Fruit fly (Drosophila melanogaster) whole organism, prepupa: ENCODE results near the gene Rtel1.

ENCODE experiments used
- Blimp-1 ChIP-seq: fragments of 200-800 bp; sonication (Bioruptor generic); optimal IDR thresholded peaks from 3 replicates; lab custom pipeline; 2017; ENCODE audit warnings: missing biosample characterization, missing genetic modification characterization, mild to moderate bottlenecking, moderate library complexity, missing genetic modification reagents
- CG10669 ChIP-seq: fragments of 200-800 bp; sonication (Bioruptor generic); optimal IDR thresholded peaks from 3 replicates; lab custom pipeline; 2018; ENCODE audit warnings: missing biosample characterization, mild to moderate bottlenecking, missing genetic modification characterization, moderate library complexity
- CG11762 ChIP-seq: fragments of 200-800 bp; sonication (Bioruptor generic); optimal IDR thresholded peaks from 3 replicates; lab custom pipeline; 2016; ENCODE audit warnings: missing biosample characterization, missing genetic modification characterization; ENCODE audit not compliant: insufficient read depth
- CG11902 ChIP-seq: fragments of 200-800 bp; sonication (Bioruptor generic); optimal IDR thresholded peaks from 3 replicates; lab custom pipeline; 2016; ENCODE audit warnings: missing biosample characterization, missing genetic modification characterization
- CG15336 ChIP-seq: fragments of 200-800 bp; sonication (Bioruptor generic); IDR thresholded peaks from 2 replicates; pipeline ENCODE4 v1.3.6; 2022; ENCODE audit warnings: missing biosample characterization, missing genetic modification characterization
- CG1621 ChIP-seq: fragments of 200-800 bp; sonication (Bioruptor generic); optimal IDR thresholded peaks from 3 replicates; lab custom pipeline; 2018; ENCODE audit warnings: missing biosample characterization, mild to moderate bottlenecking, missing genetic modification characterization
- CG16779 ChIP-seq: fragments of 200-800 bp; sonication (Bioruptor generic); optimal IDR thresholded peaks from 3 replicates; lab custom pipeline; 2017; ENCODE audit warnings: missing biosample characterization, mild to moderate bottlenecking, missing genetic modification characterization
- CG3032 ChIP-seq: fragments of 200-800 bp; optimal IDR thresholded peaks from 2 replicates; lab custom pipeline; 2019; ENCODE audit warnings: missing biosample characterization, mild to moderate bottlenecking, missing genetic modification characterization, moderate library complexity
- CG32006 ChIP-seq: fragments of 200-800 bp; sonication (Bioruptor generic); optimal IDR thresholded peaks from 3 replicates; lab custom pipeline; 2017; ENCODE audit warnings: missing biosample characterization, mild to moderate bottlenecking, missing genetic modification characterization
- CG3919 ChIP-seq: fragments of 200-800 bp; sonication (Bioruptor generic); optimal IDR thresholded peaks from 3 replicates; lab custom pipeline; 2016; ENCODE audit warnings: missing biosample characterization, missing genetic modification characterization
- CG4318 ChIP-seq: fragments of 200-800 bp; sonication (Bioruptor generic); optimal IDR thresholded peaks from 3 replicates; lab custom pipeline; 2017; ENCODE audit warnings: missing biosample characterization, mild to moderate bottlenecking, missing genetic modification characterization
- CG6163 ChIP-seq: fragments of 200-800 bp; sonication (Bioruptor generic); IDR thresholded peaks from 3 replicates; pipeline ENCODE4 v1.3.6; 2022; ENCODE audit warnings: missing biosample characterization, missing genetic modification characterization
- CG6276 ChIP-seq: fragments of 200-800 bp; sonication (Bioruptor generic); optimal IDR thresholded peaks from 2 replicates; lab custom pipeline; 2017; ENCODE audit warnings: missing biosample characterization, mild to moderate bottlenecking, missing genetic modification characterization
- CG6792 ChIP-seq: fragments of 200-800 bp; sonication (Bioruptor generic); optimal IDR thresholded peaks from 3 replicates; lab custom pipeline; 2016; ENCODE audit warnings: missing biosample characterization, missing genetic modification characterization
- CG6808 ChIP-seq: fragments of 200-800 bp; sonication (Bioruptor generic); optimal IDR thresholded peaks from 3 replicates; lab custom pipeline; 2017; ENCODE audit warnings: missing biosample characterization, missing genetic modification characterization, mild to moderate bottlenecking, moderate library complexity, missing genetic modification reagents
- CG6854 ChIP-seq: fragments of 200-800 bp; sonication (Bioruptor generic); optimal IDR thresholded peaks from 2 replicates; lab custom pipeline; 2017; ENCODE audit warnings: missing biosample characterization, mild to moderate bottlenecking, missing genetic modification characterization
- CG7368 ChIP-seq: fragments of 200-800 bp; sonication (Bioruptor generic); optimal IDR thresholded peaks from 3 replicates; lab custom pipeline; 2016; ENCODE audit warnings: missing biosample characterization, missing genetic modification characterization
- CG8119 ChIP-seq: fragments of 200-800 bp; sonication (Bioruptor generic); IDR thresholded peaks from 3 replicates; pipeline ENCODE4 v1.3.6; 2022; ENCODE audit warnings: missing biosample characterization, missing genetic modification characterization
- CG8632 ChIP-seq: fragments of 200-800 bp; sonication (Bioruptor generic); optimal IDR thresholded peaks from 3 replicates; lab custom pipeline; 2016; ENCODE audit warnings: missing biosample characterization, missing genetic modification characterization
- Eip78C ChIP-seq: fragments of 200-800 bp; sonication (Bioruptor generic); peaks from one replicate; lab custom pipeline; 2016; ENCODE audit warnings: missing biosample characterization, missing genetic modification characterization
- Eip93F ChIP-seq: fragments of 200-800 bp; sonication (Bioruptor generic); optimal IDR thresholded peaks from 2 replicates; lab custom pipeline; 2016; ENCODE audit warnings: missing biosample characterization, mild to moderate bottlenecking, missing genetic modification characterization
- Ets21C ChIP-seq: fragments of 200-800 bp; sonication (Bioruptor generic); optimal IDR thresholded peaks from 3 replicates; lab custom pipeline; 2016; ENCODE audit warnings: missing biosample characterization, missing genetic modification characterization
- Ets96B ChIP-seq: fragments of 200-800 bp; optimal IDR thresholded peaks from 2 replicates; lab custom pipeline; 2019; ENCODE audit warnings: missing biosample characterization, mild to moderate bottlenecking, missing genetic modification characterization, moderate library complexity
- Gug ChIP-seq: fragments of 200-800 bp; sonication (Bioruptor generic); IDR thresholded peaks from 2 replicates; pipeline ENCODE4 v1.3.6; 2022; ENCODE audit warnings: missing biosample characterization, missing genetic modification characterization
- Hr38 ChIP-seq: sonication (Bioruptor generic); optimal IDR thresholded peaks from 2 replicates; lab custom pipeline; 2016; ENCODE audit warnings: missing biosample characterization, missing genetic modification characterization
- Hr39 ChIP-seq: fragments of 200-800 bp; sonication (Bioruptor generic); optimal IDR thresholded peaks from 2 replicates; lab custom pipeline; 2016; ENCODE audit warnings: missing biosample characterization, missing genetic modification characterization
- Lpt ChIP-seq: fragments of 200-800 bp; sonication (Bioruptor generic); optimal IDR thresholded peaks from 3 replicates; lab custom pipeline; 2016; ENCODE audit warnings: missing biosample characterization, missing genetic modification characterization
- Met ChIP-seq: fragments of 200-800 bp; sonication (Bioruptor generic); optimal IDR thresholded peaks from 3 replicates; lab custom pipeline; 2016; ENCODE audit warnings: missing biosample characterization, missing genetic modification characterization
- OdsH ChIP-seq: fragments of 200-800 bp; sonication (Bioruptor generic); optimal IDR thresholded peaks from 3 replicates; lab custom pipeline; 2016; ENCODE audit warnings: missing biosample characterization, missing genetic modification characterization
- Sox102F ChIP-seq: fragments of 200-800 bp; sonication (Bioruptor generic); optimal IDR thresholded peaks from 2 replicates; lab custom pipeline; 2016; ENCODE audit warnings: missing biosample characterization, mild to moderate bottlenecking, missing genetic modification characterization
- Sox14 ChIP-seq: fragments of 200-800 bp; sonication (Bioruptor generic); optimal IDR thresholded peaks from 3 replicates; lab custom pipeline; 2016; ENCODE audit warnings: missing biosample characterization, missing genetic modification characterization
- Sox15 ChIP-seq: fragments of 200-800 bp; sonication (Bioruptor generic); optimal IDR thresholded peaks from 3 replicates; lab custom pipeline; 2016; ENCODE audit warnings: missing biosample characterization, missing genetic modification characterization
- achi ChIP-seq: fragments of 200-800 bp; sonication (Bioruptor generic); optimal IDR thresholded peaks from 3 replicates; lab custom pipeline; 2016; ENCODE audit warnings: missing biosample characterization, missing genetic modification characterization
- acj6 ChIP-seq: fragments of 200-800 bp; sonication (Bioruptor generic); optimal IDR thresholded peaks from 3 replicates; lab custom pipeline; 2016; ENCODE audit warnings: missing biosample characterization, missing genetic modification characterization
- cyc ChIP-seq: fragments of 200-800 bp; sonication (Bioruptor generic); optimal IDR thresholded peaks from 3 replicates; lab custom pipeline; 2016; ENCODE audit warnings: missing biosample characterization, missing genetic modification characterization
- dsx ChIP-seq: fragments of 200-800 bp; optimal IDR thresholded peaks from 3 replicates; lab custom pipeline; 2019; ENCODE audit warnings: missing biosample characterization, mild to moderate bottlenecking, missing genetic modification characterization, moderate library complexity; ENCODE audit not compliant: poor library complexity, severe bottlenecking
- eg ChIP-seq: fragments of 200-800 bp; sonication (Bioruptor generic); IDR thresholded peaks from 3 replicates; pipeline ENCODE4 v1.3.6; 2022; ENCODE audit warnings: missing biosample characterization, missing genetic modification characterization
- fd59A ChIP-seq: fragments of 200-800 bp; sonication (Bioruptor generic); optimal IDR thresholded peaks from 2 replicates; lab custom pipeline; 2017; ENCODE audit warnings: missing biosample characterization, mild to moderate bottlenecking, missing genetic modification characterization, missing genetic modification reagents
- fd85E ChIP-seq: fragments of 200-800 bp; sonication (Bioruptor generic); optimal IDR thresholded peaks from 3 replicates; lab custom pipeline; 2016; ENCODE audit warnings: missing biosample characterization, missing genetic modification characterization
- fkh ChIP-seq: fragments of 200-800 bp; sonication (Bioruptor generic); optimal IDR thresholded peaks from 3 replicates; lab custom pipeline; 2017; ENCODE audit warnings: missing biosample characterization, mild to moderate bottlenecking, missing genetic modification characterization, moderate library complexity
- pdm3 ChIP-seq: fragments of 200-800 bp; sonication (Bioruptor generic); optimal IDR thresholded peaks from 3 replicates; lab custom pipeline; 2016; ENCODE audit warnings: missing biosample characterization, missing genetic modification characterization
- spab ChIP-seq: fragments of 200-800 bp; sonication (Bioruptor generic); optimal IDR thresholded peaks from 2 replicates; lab custom pipeline; 2017; ENCODE audit warnings: missing biosample characterization, mild to moderate bottlenecking, missing genetic modification characterization, missing genetic modification reagents
- ss ChIP-seq, 2 experiments: fragments of 200-800 bp; sonication (Bioruptor generic); optimal IDR thresholded peaks; 2 replicates in 1 of 2; 3 replicates in 1 of 2; lab custom pipeline; 2017 to 2018; ENCODE audit warnings: mild to moderate bottlenecking in 2 of 2, missing biosample characterization in 2 of 2, missing genetic modification characterization in 2 of 2, moderate library complexity in 1 of 2
- svp ChIP-seq: fragments of 200-800 bp; sonication (Bioruptor generic); peaks from one replicate; lab custom pipeline; 2016; ENCODE audit warnings: missing biosample characterization, missing genetic modification characterization
- vri ChIP-seq: fragments of 200-800 bp; sonication (Bioruptor generic); optimal IDR thresholded peaks from 3 replicates; lab custom pipeline; 2016; ENCODE audit warnings: missing biosample characterization, mild to moderate bottlenecking, missing genetic modification characterization

The Rtel1 gene

DNA sequence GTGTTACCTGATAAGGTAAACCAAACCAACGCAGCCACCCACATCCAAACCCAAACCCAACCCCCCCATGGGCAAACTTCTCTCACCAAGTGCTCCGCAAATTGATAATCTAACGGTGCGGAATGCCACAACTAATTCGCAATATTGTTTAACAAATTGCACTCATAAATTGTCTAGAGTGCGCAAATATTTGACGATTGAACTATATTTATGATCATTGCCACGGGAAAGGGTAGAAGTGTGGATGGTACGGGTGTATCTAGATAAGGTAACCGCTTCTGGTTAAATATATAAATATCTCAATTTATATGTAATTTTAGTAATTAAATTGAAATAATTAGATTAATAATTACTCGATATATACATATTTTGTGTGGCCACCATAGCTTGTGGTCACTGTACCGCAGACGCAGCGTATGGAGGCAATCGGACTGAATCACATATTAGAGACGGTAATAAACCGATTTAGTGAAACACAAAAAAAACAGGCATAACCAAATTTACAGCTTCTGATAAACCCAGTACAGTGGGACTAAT lies 29.0 kb upstream of the Rtel1 start (continued):
- TF ChIP-seq acj6, result peak; percentile 5
- no peak for TF ChIP-seq CG8632 (GFP tag; lab: Kevin White, UChicago)
- no peak for TF ChIP-seq Hr39
- TF ChIP-seq Lpt, result no peak
- no peak for TF ChIP-seq CG3032 (tag; lab: Kevin White, UChicago)
- no peak for TF ChIP-seq Met (GFP tag; lab: Kevin White, UChicago)
- TF ChIP-seq spab, result no peak
- TF ChIP-seq Gug (GFP tag; lab: Robert Waterston, UW), result no peak
- no peak for TF ChIP-seq Hr38 (GFP tag; lab: Kevin White, UChicago)
- TF ChIP-seq OdsH (GFP tag; lab: Kevin White, UChicago), result peak; percentile 32
- peak; percentile 1 for TF ChIP-seq pdm3
- no peak for TF ChIP-seq CG10669 (GFP tag; lab: Kevin White, UChicago)
- no peak for TF ChIP-seq Sox15 (GFP tag; lab: Kevin White, UChicago)
- peak; percentile 33 for TF ChIP-seq CG32006 (GFP tag; lab: Kevin White, UChicago)
- TF ChIP-seq vri (GFP tag; lab: Kevin White, UChicago), result peak; percentile 39
- peak; percentile 72 for TF ChIP-seq eg

DNA sequence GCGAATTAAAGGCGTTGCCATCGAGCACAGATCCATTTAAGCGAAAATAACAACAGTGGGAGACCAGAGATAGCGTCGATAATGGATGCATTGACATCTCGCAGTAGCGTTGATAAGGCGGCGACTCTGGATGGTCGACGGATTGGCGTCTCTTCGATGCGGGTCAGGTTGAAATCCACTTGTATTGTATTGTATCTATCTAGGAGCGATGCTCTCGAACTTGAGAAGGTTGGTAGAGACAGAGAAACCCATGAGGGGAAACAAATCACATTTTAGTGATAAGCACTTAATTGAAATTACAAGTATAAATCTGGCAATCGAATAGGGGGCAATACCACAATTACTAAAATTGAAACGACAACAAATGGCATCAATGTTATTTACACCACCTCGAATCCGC lies 24.0 kb upstream of the Rtel1 start:
- TF ChIP-seq Sox14, result no peak
- no peak for TF ChIP-seq CG11902
- no peak for TF ChIP-seq CG15336 (GFP tag; lab: Robert Waterston, UW)
- no peak for TF ChIP-seq vri (GFP tag; lab: Kevin White, UChicago)
- no peak for TF ChIP-seq ss (GFP tag; optimal IDR thresholded peaks at IDR 0.05; lab: Kevin White, UChicago)
- no peak for TF ChIP-seq Blimp-1 (GFP tag; lab: Kevin White, UChicago)
- no peak for TF ChIP-seq CG8632 (GFP tag; lab: Kevin White, UChicago)
- no peak for TF ChIP-seq eg
- TF ChIP-seq CG3919 (GFP tag; lab: Kevin White, UChicago), result no peak
- no peak for TF ChIP-seq fkh (GFP tag; lab: Kevin White, UChicago)
- no peak for TF ChIP-seq CG6792 (GFP tag; lab: Kevin White, UChicago)
- TF ChIP-seq Eip78C (GFP tag; lab: Kevin White, UChicago), result peak; percentile 55
- no peak for TF ChIP-seq CG7368
- no peak for TF ChIP-seq fd59A (GFP tag; lab: Kevin White, UChicago)
- TF ChIP-seq CG8119 (GFP tag; lab: Robert Waterston, UW), result no peak
- TF ChIP-seq svp, result peak; percentile 97
- TF ChIP-seq CG6276 (GFP tag; lab: Kevin White, UChicago), result no peak

DNA sequence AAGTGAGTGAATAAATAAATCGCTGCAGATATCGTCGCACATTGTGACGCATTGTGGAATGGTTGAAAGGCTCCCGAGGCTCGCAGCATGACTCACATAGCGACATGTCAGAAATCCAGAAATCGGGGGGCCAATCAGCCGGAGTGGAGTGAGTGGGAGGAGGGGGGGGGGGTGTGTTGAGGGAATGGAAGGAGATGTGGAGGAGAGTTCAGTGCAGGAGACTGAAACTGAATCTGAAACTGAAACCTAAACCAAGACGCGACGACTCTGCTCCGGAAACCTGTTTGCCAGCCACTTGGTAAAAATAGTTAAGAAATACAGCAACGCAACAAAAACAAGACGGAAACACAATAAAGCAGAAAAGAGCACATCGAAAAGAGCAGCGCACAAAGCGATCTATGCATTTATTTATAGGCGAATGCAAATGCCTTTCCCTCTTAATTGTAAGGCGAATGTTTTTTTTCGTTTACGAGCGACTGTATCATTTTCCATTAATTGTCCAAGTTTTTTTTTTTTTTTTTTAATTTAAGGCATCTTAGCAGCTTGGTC lies 23.3 kb upstream of the Rtel1 start:
- TF ChIP-seq CG15336 (GFP tag; lab: Robert Waterston, UW) (no peak), Ets21C (GFP tag; lab: Kevin White, UChicago) (no peak), CG1621 (tag; lab: Kevin White, UChicago) (peak; percentile 77), CG6808 (peak; percentile 52), Blimp-1 (GFP tag; lab: Kevin White, UChicago) (peak; percentile 31), ss (GFP tag; optimal IDR thresholded peaks at IDR 0.05; lab: Kevin White, UChicago) (peak in 1 of 2 experiments; percentile 57), fkh (GFP tag; lab: Kevin White, UChicago) (no peak), CG16779 (tag; lab: Kevin White, UChicago) (no peak), CG6854 (GFP tag; lab: Kevin White, UChicago) (no peak)

DNA sequence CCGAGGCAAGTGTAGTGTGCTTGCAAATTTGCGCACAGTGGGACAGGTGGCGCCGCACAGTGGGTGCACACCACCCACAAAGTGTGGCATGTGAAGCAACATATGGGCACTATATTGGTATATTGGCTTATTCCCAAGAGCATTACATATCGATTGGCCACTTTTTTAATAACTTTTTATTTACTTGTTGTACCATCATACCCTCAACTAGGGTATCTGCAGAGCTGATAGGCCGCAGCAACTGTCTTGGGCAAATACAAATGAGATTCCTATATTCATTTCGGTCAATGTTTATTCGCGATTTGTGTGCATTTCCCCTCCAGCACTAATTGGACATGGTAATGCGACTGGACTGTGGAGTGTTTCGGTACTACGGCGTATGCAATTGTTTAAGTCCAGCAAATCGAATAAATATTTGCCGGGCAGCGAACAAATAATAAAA lies 22.8 kb upstream of the Rtel1 start:
- peak; percentile 43 for TF ChIP-seq vri (GFP tag; lab: Kevin White, UChicago)
- peak; percentile 58 for TF ChIP-seq dsx (GFP tag; lab: Kevin White, UChicago)
- peak; percentile 34 for TF ChIP-seq fd85E (GFP tag; lab: Kevin White, UChicago)
- peak; percentile 89 for TF ChIP-seq CG4318 (GFP tag; lab: Kevin White, UChicago)
- TF ChIP-seq CG6163, result peak; percentile 93
- TF ChIP-seq CG6792 (GFP tag; lab: Kevin White, UChicago), result peak; percentile 81
- peak; percentile 96 for TF ChIP-seq Eip78C (GFP tag; lab: Kevin White, UChicago)
- no peak for TF ChIP-seq Eip93F
- peak; percentile 28 for TF ChIP-seq Hr38 (GFP tag; lab: Kevin White, UChicago)
- peak; percentile 90 for TF ChIP-seq OdsH (GFP tag; lab: Kevin White, UChicago)
- TF ChIP-seq CG11762 (GFP tag; lab: Kevin White, UChicago), result peak; percentile 80
- TF ChIP-seq pdm3, result peak; percentile 90
- peak; percentile 78 for TF ChIP-seq Ets96B (tag; lab: Kevin White, UChicago)
- peak; percentile 65 for TF ChIP-seq Met (GFP tag; lab: Kevin White, UChicago)
- peak; percentile 51 for TF ChIP-seq Sox102F (GFP tag; lab: Kevin White, UChicago)
- peak; percentile 73 for TF ChIP-seq cyc (GFP tag; lab: Kevin White, UChicago)
- peak; percentile 87 for TF ChIP-seq achi (GFP tag; lab: Kevin White, UChicago)
- TF ChIP-seq CG8119 (GFP tag; lab: Robert Waterston, UW), result peak; percentile 89
